Worm (Caenorhabditis elegans): ENCODE results near the gene lys-5.

DNA sequence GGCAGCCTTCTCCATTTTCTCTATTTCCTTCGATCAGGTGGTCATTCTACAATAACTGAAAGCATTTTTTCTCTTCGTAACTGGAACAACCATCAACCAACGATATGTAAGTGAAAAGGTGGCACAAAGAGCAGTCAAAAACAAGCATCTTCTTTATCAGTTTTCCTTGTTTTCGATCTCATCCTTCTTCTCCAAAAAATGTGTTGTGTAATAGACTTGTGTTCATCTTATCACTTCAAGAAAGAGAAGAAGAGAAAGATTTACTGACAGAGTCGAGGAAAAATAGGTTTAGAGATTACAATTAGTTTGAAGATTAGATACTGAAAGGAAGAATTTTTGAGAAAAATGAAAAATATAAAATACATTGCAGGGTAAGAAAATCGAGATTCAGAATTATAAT, 20.0 kb upstream of the lys-5 start:
- TF ChIP-seq drap-1 (GFP tag; optimal IDR thresholded peaks at IDR 0.05) (no peak), nhr-12 (tag; optimal IDR thresholded peaks at IDR 0.05) (no peak), elt-1 (tag; optimal IDR thresholded peaks at IDR 0.05; ENCODE audit: borderline replicate concordance, insufficient read depth) (no peak), snpc-4 (tag; optimal IDR thresholded peaks at IDR 0.05) (no peak), mab-5 (tag; optimal IDR thresholded peaks at IDR 0.05) (no peak), blmp-1 (tag; optimal IDR thresholded peaks at IDR 0.05) (no peak), ceh-43 (GFP tag; optimal IDR thresholded peaks at IDR 0.05) (no peak), nhr-76 (tag; optimal IDR thresholded peaks at IDR 0.05) (no peak), lsy-2 (tag; optimal IDR thresholded peaks at IDR 0.05) (no peak), nhr-237 (tag; optimal IDR thresholded peaks at IDR 0.05) (no peak), ceh-39 (tag; optimal IDR thresholded peaks at IDR 0.05) (no peak), mep-1 (tag; optimal IDR thresholded peaks at IDR 0.05) (no peak), sptf-1 (tag; optimal IDR thresholded peaks at IDR 0.05) (no peak), lin-13 (tag; optimal IDR thresholded peaks at IDR 0.05) (no peak)
